Fruit fly (Drosophila melanogaster) whole organism, embryonic: ENCODE measurements around the gene CG9150.

Source experiments
- Aef1 ChIP-seq: fragments of 200-800 bp; sonication (Bioruptor generic); IDR thresholded peaks from 3 replicates; pipeline ENCODE4 v1.3.6; 2022; ENCODE audit warnings: missing biosample characterization, missing genetic modification characterization
- Asciz ChIP-seq: fragments of 200-800 bp; sonication (Bioruptor generic); optimal IDR thresholded peaks from 2 replicates; lab custom pipeline; 2017; ENCODE audit warnings: missing biosample characterization, mild to moderate bottlenecking, missing genetic modification characterization, missing genetic modification reagents
- Atf-2 ChIP-seq: fragments of 200-800 bp; sonication (Bioruptor generic); optimal IDR thresholded peaks from 2 replicates; lab custom pipeline; 2016; ENCODE audit warnings: missing biosample characterization, missing genetic modification characterization
- Atf3 ChIP-seq: fragments of 200-800 bp; sonication (Bioruptor generic); optimal IDR thresholded peaks from 3 replicates; lab custom pipeline; 2016; ENCODE audit warnings: missing biosample characterization, missing genetic modification characterization
- B-H1 ChIP-seq: fragments of 200-800 bp; sonication (Bioruptor generic); IDR thresholded peaks from 3 replicates; pipeline ENCODE4 v1.3.6; 2022; ENCODE audit warnings: missing biosample characterization, missing genetic modification characterization
- Bgb ChIP-seq: fragments of 200-800 bp; sonication (Bioruptor generic); IDR thresholded peaks from 2 replicates; pipeline ENCODE4 v1.3.6; 2022; ENCODE audit warnings: missing biosample characterization, missing genetic modification characterization; ENCODE audit not compliant: partially characterized antibody
- Blimp-1 ChIP-seq: fragments of 200-800 bp; sonication (Bioruptor generic); optimal IDR thresholded peaks from 3 replicates; lab custom pipeline; 2018; ENCODE audit warnings: missing biosample characterization, missing genetic modification characterization, mild to moderate bottlenecking, moderate library complexity, missing genetic modification reagents
- C15 ChIP-seq: fragments of 200-800 bp; sonication (Bioruptor generic); IDR thresholded peaks from 3 replicates; pipeline ENCODE4 v1.3.6; 2022; ENCODE audit warnings: missing biosample characterization, missing genetic modification characterization
- CG10147 ChIP-seq: fragments of 200-800 bp; sonication (Bioruptor generic); optimal IDR thresholded peaks from 2 replicates; lab custom pipeline; 2019; ENCODE audit warnings: missing biosample characterization, mild to moderate bottlenecking, missing genetic modification characterization, moderate library complexity
- CG10979 ChIP-seq: fragments of 200-800 bp; sonication (Bioruptor generic); optimal IDR thresholded peaks from 2 replicates; lab custom pipeline; 2018; ENCODE audit warnings: missing biosample characterization, mild to moderate bottlenecking, missing genetic modification characterization, moderate library complexity
- CG11398 ChIP-seq: fragments of 200-800 bp; sonication (Bioruptor generic); optimal IDR thresholded peaks from 2 replicates; lab custom pipeline; 2016; ENCODE audit warnings: missing biosample characterization, missing genetic modification characterization
- CG11560 ChIP-seq: fragments of 200-800 bp; sonication (Bioruptor generic); IDR thresholded peaks from 3 replicates; pipeline ENCODE4 v1.3.6; 2022; ENCODE audit warnings: missing biosample characterization, missing genetic modification characterization
- CG12071 ChIP-seq: fragments of 200-800 bp; sonication (Bioruptor generic); optimal IDR thresholded peaks from 3 replicates; lab custom pipeline; 2018; ENCODE audit warnings: missing biosample characterization, mild to moderate bottlenecking, missing genetic modification characterization
- CG13424 ChIP-seq: fragments of 200-800 bp; sonication (Bioruptor generic); optimal IDR thresholded peaks from 2 replicates; lab custom pipeline; 2019; ENCODE audit warnings: missing biosample characterization, mild to moderate bottlenecking, missing genetic modification characterization, moderate library complexity
- CG14014 ChIP-seq: fragments of 200-800 bp; sonication (Bioruptor generic); IDR thresholded peaks from 2 replicates; pipeline ENCODE4 v1.3.6; 2022; ENCODE audit warnings: missing biosample characterization, missing genetic modification characterization
- CG1647 ChIP-seq: fragments of 200-800 bp; sonication (Bioruptor generic); optimal IDR thresholded peaks from 3 replicates; lab custom pipeline; 2016; ENCODE audit warnings: missing biosample characterization, missing genetic modification characterization
- CG1792 ChIP-seq: fragments of 200-800 bp; sonication (Bioruptor generic); optimal IDR thresholded peaks from 2 replicates; lab custom pipeline; 2016; ENCODE audit warnings: missing biosample characterization, missing genetic modification characterization
- CG31388 ChIP-seq: fragments of 200-800 bp; sonication (Bioruptor generic); optimal IDR thresholded peaks from 2 replicates; lab custom pipeline; 2016; ENCODE audit warnings: missing biosample characterization, missing genetic modification characterization
- CG34376 ChIP-seq: fragments of 200-800 bp; sonication (Bioruptor generic); optimal IDR thresholded peaks from 2 replicates; lab custom pipeline; 2018; ENCODE audit warnings: missing biosample characterization, mild to moderate bottlenecking, missing genetic modification characterization
- CG6272 ChIP-seq: fragments of 200-800 bp; sonication (Bioruptor generic); IDR thresholded peaks from 2 replicates; pipeline ENCODE4 v1.3.6; 2022; ENCODE audit warnings: missing biosample characterization, missing genetic modification characterization
- CG6654 ChIP-seq: fragments of 200-800 bp; sonication (Bioruptor generic); optimal IDR thresholded peaks from 2 replicates; lab custom pipeline; 2017; ENCODE audit warnings: missing biosample characterization, mild to moderate bottlenecking, missing genetic modification characterization
- CG7372 ChIP-seq: fragments of 200-800 bp; sonication (Bioruptor generic); IDR thresholded peaks from 2 replicates; pipeline ENCODE4 v1.3.6; 2022; ENCODE audit warnings: missing biosample characterization, missing genetic modification characterization
- CG8359 ChIP-seq: fragments of 200-800 bp; sonication (Bioruptor generic); optimal IDR thresholded peaks from 2 replicates; lab custom pipeline; 2017; ENCODE audit warnings: missing biosample characterization, mild to moderate bottlenecking, missing genetic modification characterization, borderline replicate concordance
- CG8478 ChIP-seq: fragments of >200 bp; optimal IDR thresholded peaks from 2 replicates; lab custom pipeline; 2018
- CG8944 ChIP-seq: fragments of 200-800 bp; sonication (Bioruptor generic); optimal IDR thresholded peaks from 3 replicates; lab custom pipeline; 2016; ENCODE audit warnings: missing biosample characterization, missing genetic modification characterization
- CG9437 ChIP-seq: fragments of 200-800 bp; sonication (Bioruptor generic); optimal IDR thresholded peaks from 2 replicates; lab custom pipeline; 2018; ENCODE audit warnings: missing biosample characterization, mild to moderate bottlenecking, missing genetic modification characterization
- D19B ChIP-seq: fragments of 200-800 bp; sonication (Bioruptor generic); optimal IDR thresholded peaks from 2 replicates; lab custom pipeline; 2017; ENCODE audit warnings: missing biosample characterization, mild to moderate bottlenecking, missing genetic modification characterization
- E2f1 ChIP-seq: fragments of 200-800 bp; sonication (Bioruptor generic); IDR thresholded peaks from 2 replicates; pipeline ENCODE4 v1.3.6; 2022; ENCODE audit warnings: missing biosample characterization, missing genetic modification characterization
- Elba2 ChIP-seq: fragments of 200-800 bp; sonication (Bioruptor generic); optimal IDR thresholded peaks from 3 replicates; lab custom pipeline; 2016; ENCODE audit warnings: missing biosample characterization, missing genetic modification characterization
- Fer3 ChIP-seq: fragments of 200-800 bp; sonication (Bioruptor generic); optimal IDR thresholded peaks from 2 replicates; lab custom pipeline; 2018; ENCODE audit warnings: missing biosample characterization, mild to moderate bottlenecking, missing genetic modification characterization, moderate library complexity
- Max ChIP-seq: fragments of 200-800 bp; sonication (Bioruptor generic); optimal IDR thresholded peaks from 2 replicates; lab custom pipeline; 2016; ENCODE audit warnings: missing biosample characterization, mild to moderate bottlenecking, missing genetic modification characterization
- Mes4 ChIP-seq: fragments of 200-800 bp; sonication (Bioruptor generic); optimal IDR thresholded peaks from 2 replicates; lab custom pipeline; 2016; ENCODE audit warnings: missing biosample characterization, missing genetic modification characterization
- PHDP ChIP-seq: fragments of 200-800 bp; sonication (Bioruptor generic); optimal IDR thresholded peaks from 3 replicates; lab custom pipeline; 2018; ENCODE audit warnings: missing biosample characterization, mild to moderate bottlenecking, missing genetic modification characterization, moderate library complexity
- Poxn ChIP-seq: fragments of 200-800 bp; sonication (Bioruptor generic); IDR thresholded peaks from 2 replicates; pipeline ENCODE4 v1.3.6; 2022; ENCODE audit warnings: missing biosample characterization, missing genetic modification characterization
- Sox100B ChIP-seq: fragments of 200-800 bp; sonication (Bioruptor generic); optimal IDR thresholded peaks from 3 replicates; lab custom pipeline; 2018; ENCODE audit warnings: missing biosample characterization, mild to moderate bottlenecking, missing genetic modification characterization
- bowl ChIP-seq: fragments of 200-800 bp; sonication (Bioruptor generic); IDR thresholded peaks from 2 replicates; pipeline ENCODE4 v1.3.6; 2022; ENCODE audit warnings: missing biosample characterization, missing genetic modification characterization
- cg ChIP-seq: fragments of 200-800 bp; sonication (Bioruptor generic); optimal IDR thresholded peaks from 3 replicates; lab custom pipeline; 2019; ENCODE audit warnings: missing biosample characterization, mild to moderate bottlenecking, missing genetic modification characterization, moderate library complexity
- eve ChIP-seq, 2 experiments: fragments of >200 bp; optimal IDR thresholded peaks; 2 replicates each; lab custom pipeline; 2017; ENCODE audit warnings: missing biosample characterization in 2 of 2, missing genetic modification characterization in 2 of 2
- eyg ChIP-seq: fragments of 200-800 bp; sonication (Bioruptor generic); optimal IDR thresholded peaks from 3 replicates; lab custom pipeline; 2016; ENCODE audit warnings: missing biosample characterization, missing genetic modification characterization
- fru ChIP-seq: fragments of >200 bp; optimal IDR thresholded peaks from 2 replicates; lab custom pipeline; 2017
- gfzf ChIP-seq: fragments of 200-800 bp; sonication (Bioruptor generic); optimal IDR thresholded peaks from 2 replicates; lab custom pipeline; 2016; ENCODE audit warnings: missing biosample characterization, mild to moderate bottlenecking, missing genetic modification characterization, moderate library complexity
- lmd ChIP-seq: fragments of 200-800 bp; sonication (Bioruptor generic); IDR thresholded peaks from 2 replicates; pipeline ENCODE4 v1.3.6; 2022; ENCODE audit warnings: missing biosample characterization, missing genetic modification characterization
- lov ChIP-seq, 2 experiments: fragments of 200-800 bp in 1 of 2; fragments of >200 bp in 1 of 2; sonication (Bioruptor generic) in 1 of 2; IDR thresholded peaks in 1 of 2; optimal IDR thresholded peaks in 1 of 2; 2 replicates in 1 of 2; 3 replicates in 1 of 2; pipeline versions ENCODE4 v1.3.6 to Lab custom; 2017 to 2022; ENCODE audit warnings: missing biosample characterization in 1 of 2, missing genetic modification characterization in 1 of 2
- nerfin-2 ChIP-seq: fragments of 200-800 bp; sonication (Bioruptor generic); IDR thresholded peaks from 2 replicates; pipeline ENCODE4 v1.3.6; 2022; ENCODE audit warnings: missing biosample characterization, missing genetic modification characterization; ENCODE audit not compliant: partially characterized antibody
- nmo ChIP-seq: fragments of 200-800 bp; sonication (Bioruptor generic); optimal IDR thresholded peaks from 2 replicates; lab custom pipeline; 2018; ENCODE audit warnings: missing biosample characterization, mild to moderate bottlenecking, missing genetic modification characterization, moderate library complexity
- scrt ChIP-seq: fragments of 200-800 bp; sonication (Bioruptor generic); optimal IDR thresholded peaks from 2 replicates; lab custom pipeline; 2018; ENCODE audit warnings: missing biosample characterization, mild to moderate bottlenecking, missing genetic modification characterization, moderate library complexity
- shn ChIP-seq: fragments of 200-800 bp; sonication (Bioruptor generic); optimal IDR thresholded peaks from 3 replicates; lab custom pipeline; 2016; ENCODE audit warnings: missing biosample characterization, missing genetic modification characterization
- tio ChIP-seq: fragments of 200-800 bp; sonication (Bioruptor generic); optimal IDR thresholded peaks from 2 replicates; lab custom pipeline; 2017; ENCODE audit warnings: missing biosample characterization, missing genetic modification characterization, inconsistent platforms
- vnd ChIP-seq: fragments of 200-800 bp; sonication (Bioruptor generic); IDR thresholded peaks from 3 replicates; pipeline ENCODE4 v1.3.6; 2022; ENCODE audit warnings: missing biosample characterization, missing genetic modification characterization; ENCODE audit not compliant: partially characterized antibody
- vvl ChIP-seq: fragments of 200-800 bp; sonication (Bioruptor generic); IDR thresholded peaks from 2 replicates; pipeline ENCODE4 v1.3.6; 2022; ENCODE audit warnings: missing biosample characterization, missing genetic modification characterization
- zfh1 ChIP-seq: fragments of 200-800 bp; sonication (Bioruptor generic); IDR thresholded peaks from 3 replicates; pipeline ENCODE4 v1.3.6; 2022; ENCODE audit warnings: missing biosample characterization, missing genetic modification characterization

Gene CG9150

dm6 chr2L:6070656-6071231, 2.4 kb upstream of the CG9150 start, which contains the start of the genes CG9154 and Kr-h2 (continued):
- TF ChIP-seq lmd (GFP tag; lab: Robert Waterston, UW) (no peak), vnd (peak; percentile 68), shn (GFP tag; lab: Kevin White, UChicago) (peak; percentile 25), gfzf (GFP tag; lab: Kevin White, UChicago) (no peak), Poxn (GFP tag; lab: Robert Waterston, UW) (no peak), CG14014 (0 out of 2 replicates have a peak, but pooled peaks have one; percentile 20), Aef1 (GFP tag; lab: Robert Waterston, UW) (no peak), tio (GFP tag; lab: Kevin White, UChicago) (no peak), CG11398 (GFP tag; lab: Kevin White, UChicago) (no peak), CG11560 (tag; lab: Robert Waterston, UW) (no peak), Fer3 (no peak), fru (lab: Kevin White, UChicago) (no peak), scrt (GFP tag; lab: Kevin White, UChicago) (no peak), nerfin-2 (GFP tag; lab: Robert Waterston, UW) (peak; percentile 68), CG12071 (GFP tag; lab: Kevin White, UChicago) (no peak), CG10979 (tag; lab: Kevin White, UChicago) (no peak), CG9437 (peak; percentile 91), Atf-2 (GFP tag; lab: Kevin White, UChicago) (no peak), CG1647 (GFP tag; lab: Kevin White, UChicago) (no peak), D19B (GFP tag; lab: Kevin White, UChicago) (peak; percentile 25), Mes4 (peak; percentile 23), Elba2 (GFP tag; lab: Kevin White, UChicago) (no peak), Atf3 (no peak), nmo (GFP tag; lab: Kevin White, UChicago) (peak; percentile 61), PHDP (peak; percentile 29), cg (no peak), eve (GFP tag; optimal IDR thresholded peaks at IDR 0.05; lab: Kevin White, UChicago) (no peak), CG1792 (GFP tag; lab: Kevin White, UChicago) (no peak), eyg (no peak), vvl (GFP tag; lab: Robert Waterston, UW) (peak; percentile 47; the same call in 1 of the 2 replicates), E2f1 (GFP tag; lab: Robert Waterston, UW) (0 out of 2 replicates have a peak, but pooled peaks have one; percentile 11), lov (optimal IDR thresholded peaks at IDR 0.05; lab: Kevin White, UChicago) (no peak), lov (GFP tag; IDR thresholded peaks at IDR 0.05; lab: Robert Waterston, UW) (no peak), CG6272 (GFP tag; lab: Robert Waterston, UW) (no peak), CG8944 (GFP tag; lab: Kevin White, UChicago) (no peak), bowl (GFP tag; lab: Robert Waterston, UW) (no peak), CG34376 (GFP tag; lab: Kevin White, UChicago) (peak; percentile 56), Max (GFP tag; lab: Kevin White, UChicago) (peak; percentile 14), CG7372 (GFP tag; lab: Robert Waterston, UW) (no peak), CG6654 (GFP tag; lab: Kevin White, UChicago) (no peak), Blimp-1 (peak; percentile 0), CG13424 (peak; percentile 35), CG31388 (GFP tag; lab: Kevin White, UChicago) (no peak), B-H1 (GFP tag; lab: Robert Waterston, UW) (no peak; the same call in 2 of the 3 replicates), zfh1 (no peak), C15 (GFP tag; lab: Robert Waterston, UW) (no peak), Asciz (GFP tag; lab: Kevin White, UChicago) (no peak), CG10147 (GFP tag; lab: Kevin White, UChicago) (no peak), Sox100B (GFP tag; lab: Kevin White, UChicago) (peak; percentile 1), CG8359 (GFP tag; lab: Kevin White, UChicago) (no peak), CG8478 (lab: Kevin White, UChicago) (no peak), Bgb (peak; percentile 73)
